Fruit fly (Drosophila melanogaster): ENCODE results near the gene kibra.

kibra gene

DNA sequence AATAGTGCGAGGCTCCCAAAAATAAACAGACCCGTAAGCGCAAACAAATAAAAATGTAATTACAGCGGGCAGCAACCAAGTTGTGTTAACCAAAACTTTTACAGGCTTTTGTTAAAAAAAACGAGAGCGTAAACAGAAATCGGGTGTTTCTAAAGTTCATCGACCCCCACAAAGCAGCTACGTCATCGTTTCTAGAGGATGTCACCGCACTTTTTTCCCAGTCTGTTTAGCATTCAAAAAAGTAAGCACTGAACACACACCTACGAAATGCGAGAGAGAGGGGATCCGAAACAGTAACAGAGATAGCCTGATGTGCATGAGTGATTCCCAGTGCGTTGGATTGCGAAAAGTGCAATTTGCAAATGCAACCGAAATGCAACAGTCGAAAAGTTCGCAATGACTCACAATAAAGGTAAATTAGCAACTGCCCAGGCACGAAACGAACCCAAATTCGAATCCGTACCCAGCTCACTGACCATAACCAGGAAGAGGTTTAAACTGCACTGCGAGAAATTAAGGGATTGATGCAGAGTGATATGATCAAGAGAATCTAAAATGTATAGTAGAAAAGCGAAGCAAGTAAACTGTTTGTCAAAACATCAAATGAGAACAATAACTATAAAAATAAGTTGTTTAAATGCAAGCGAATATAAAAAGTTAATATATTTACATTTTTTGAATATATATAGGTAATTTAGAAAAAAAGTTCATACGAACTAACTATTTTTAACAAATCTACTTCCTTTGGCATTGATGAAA is 32.9 kb downstream of the kibra start:
- TF ChIP-seq CG15710 (tag; optimal IDR thresholded peaks at IDR 0.05) (peak; percentile 72), CG8159 (tag; optimal IDR thresholded peaks at IDR 0.05) (peak; percentile 56), rn (GFP tag; IDR thresholded peaks at IDR 0.05) (no peak), CG17806 (tag; optimal IDR thresholded peaks at IDR 0.05) (peak; percentile 39), Snoo (tag; optimal IDR thresholded peaks at IDR 0.05) (peak; percentile 47), CG8301 (tag; optimal IDR thresholded peaks at IDR 0.05) (peak; percentile 41), CG13204 (GFP tag; optimal IDR thresholded peaks at IDR 0.05) (no peak), gl (tag; optimal IDR thresholded peaks at IDR 0.05) (no peak), Pif1A (GFP tag; optimal IDR thresholded peaks at IDR 0.05) (peak; percentile 32), CG10348 (GFP tag; IDR thresholded peaks at IDR 0.05) (no peak), CG4496 (GFP tag; IDR thresholded peaks at IDR 0.05) (no peak), CG9948 (tag; optimal IDR thresholded peaks at IDR 0.05) (peak; percentile 67), Ets98B (GFP tag; IDR thresholded peaks at IDR 0.05) (no peak), fd96Ca (GFP tag; IDR thresholded peaks at IDR 0.05) (no peak), CG32121 (GFP tag; IDR thresholded peaks at IDR 0.05) (no peak), Pif1B (GFP tag; optimal IDR thresholded peaks at IDR 0.05) (peak; percentile 34), CG34367 (tag; optimal IDR thresholded peaks at IDR 0.05) (peak; percentile 50), D1 (tag; optimal IDR thresholded peaks at IDR 0.05) (no peak), EcR (GFP tag; optimal IDR thresholded peaks at IDR 0.05) (peak; percentile 79), CG12605 (GFP tag; IDR thresholded peaks at IDR 0.05) (no peak), CG14655 (GFP tag; optimal IDR thresholded peaks at IDR 0.05) (peak; percentile 76)

dm6 chr3R:14690065-14690464 is 34.0 kb downstream of the kibra start:
- peak; percentile 87 for TF ChIP-seq EcR (GFP tag; optimal IDR thresholded peaks at IDR 0.05)
- no peak for TF ChIP-seq Ets98B (GFP tag; IDR thresholded peaks at IDR 0.05)
- TF ChIP-seq D1 (tag; optimal IDR thresholded peaks at IDR 0.05): no peak
- no peak for TF ChIP-seq rn (GFP tag; IDR thresholded peaks at IDR 0.05)

dm6 chr3R:14687296-14687695 is 36.8 kb downstream of the kibra start:
- no peak for TF ChIP-seq gl (tag; optimal IDR thresholded peaks at IDR 0.05)
- TF ChIP-seq CG15710 (tag; optimal IDR thresholded peaks at IDR 0.05): no peak
- no peak for TF ChIP-seq D1 (tag; optimal IDR thresholded peaks at IDR 0.05)
- no peak for TF ChIP-seq CG32121 (GFP tag; IDR thresholded peaks at IDR 0.05)
- peak; percentile 58 for TF ChIP-seq EcR (GFP tag; optimal IDR thresholded peaks at IDR 0.05)
- no peak for TF ChIP-seq Snoo (tag; optimal IDR thresholded peaks at IDR 0.05)
- no peak for TF ChIP-seq Pif1B (GFP tag; optimal IDR thresholded peaks at IDR 0.05)
- no peak for TF ChIP-seq CG13204 (GFP tag; optimal IDR thresholded peaks at IDR 0.05)

DNA sequence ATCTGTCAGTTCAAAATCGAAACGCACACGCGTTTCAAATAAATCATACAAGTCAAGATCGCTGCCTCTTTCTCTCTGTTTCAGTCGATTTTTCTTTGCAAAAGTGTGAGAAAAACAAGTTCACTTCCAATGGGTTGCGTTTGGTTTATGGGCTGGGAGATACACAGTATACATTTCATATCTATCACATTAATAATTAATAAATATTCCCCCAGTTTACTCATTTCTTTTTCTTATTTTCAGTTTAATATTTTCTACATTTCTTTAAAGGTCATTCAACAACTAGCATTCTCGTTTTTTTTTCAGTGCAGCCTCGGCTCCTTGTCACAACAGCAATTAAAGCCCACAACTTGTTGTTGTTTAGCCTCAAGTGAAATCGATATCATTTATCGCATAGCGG is 40.1 kb downstream of the kibra start:
- TF ChIP-seq D1 (tag; optimal IDR thresholded peaks at IDR 0.05) (no peak), fd96Ca (GFP tag; IDR thresholded peaks at IDR 0.05) (peak; percentile 79), Snoo (tag; optimal IDR thresholded peaks at IDR 0.05) (no peak), CG9948 (tag; optimal IDR thresholded peaks at IDR 0.05) (peak; percentile 55), gl (tag; optimal IDR thresholded peaks at IDR 0.05) (no peak), CG4496 (GFP tag; IDR thresholded peaks at IDR 0.05) (peak; percentile 86), CG14655 (GFP tag; optimal IDR thresholded peaks at IDR 0.05) (peak; percentile 72), CG32121 (GFP tag; IDR thresholded peaks at IDR 0.05) (peak; percentile 86), Pif1A (GFP tag; optimal IDR thresholded peaks at IDR 0.05) (peak; percentile 86), CG12605 (GFP tag; IDR thresholded peaks at IDR 0.05) (peak; percentile 77; the same call in 1 of the 2 replicates), CG17806 (tag; optimal IDR thresholded peaks at IDR 0.05) (peak; percentile 40), CG13204 (GFP tag; optimal IDR thresholded peaks at IDR 0.05) (no peak), Ets98B (GFP tag; IDR thresholded peaks at IDR 0.05) (peak; percentile 91), Pif1B (GFP tag; optimal IDR thresholded peaks at IDR 0.05) (peak; percentile 84), CG10348 (GFP tag; IDR thresholded peaks at IDR 0.05) (no peak), EcR (GFP tag; optimal IDR thresholded peaks at IDR 0.05) (no peak), CG8301 (tag; optimal IDR thresholded peaks at IDR 0.05) (peak; percentile 68), CG34367 (tag; optimal IDR thresholded peaks at IDR 0.05) (no peak), CG15710 (tag; optimal IDR thresholded peaks at IDR 0.05) (peak; percentile 36), rn (GFP tag; IDR thresholded peaks at IDR 0.05) (peak; percentile 57; the same call in 1 of the 2 replicates), CG8159 (tag; optimal IDR thresholded peaks at IDR 0.05) (peak; percentile 26)

dm6 chr3R:14680112-14680665 is 43.9 kb downstream of the kibra start:
- TF ChIP-seq CG8159 (tag; optimal IDR thresholded peaks at IDR 0.05) (peak; percentile 24), CG10348 (GFP tag; IDR thresholded peaks at IDR 0.05) (no peak), Pif1B (GFP tag; optimal IDR thresholded peaks at IDR 0.05) (peak; percentile 52), rn (GFP tag; IDR thresholded peaks at IDR 0.05) (no peak), Pif1A (GFP tag; optimal IDR thresholded peaks at IDR 0.05) (peak; percentile 53), EcR (GFP tag; optimal IDR thresholded peaks at IDR 0.05) (peak; percentile 31), CG9948 (tag; optimal IDR thresholded peaks at IDR 0.05) (no peak), CG13204 (GFP tag; optimal IDR thresholded peaks at IDR 0.05) (no peak), CG12605 (GFP tag; IDR thresholded peaks at IDR 0.05) (no peak), Ets98B (GFP tag; IDR thresholded peaks at IDR 0.05) (no peak; the same call in 1 of the 2 replicates), fd96Ca (GFP tag; IDR thresholded peaks at IDR 0.05) (peak; percentile 57; the same call in 1 of the 3 replicates), CG34367 (tag; optimal IDR thresholded peaks at IDR 0.05) (no peak), CG32121 (GFP tag; IDR thresholded peaks at IDR 0.05) (no peak), CG4496 (GFP tag; IDR thresholded peaks at IDR 0.05) (peak; percentile 22; the same call in 1 of the 3 replicates), CG8301 (tag; optimal IDR thresholded peaks at IDR 0.05) (no peak), gl (tag; optimal IDR thresholded peaks at IDR 0.05) (no peak), CG15710 (tag; optimal IDR thresholded peaks at IDR 0.05) (peak; percentile 3), Snoo (tag; optimal IDR thresholded peaks at IDR 0.05) (peak; percentile 25), CG14655 (GFP tag; optimal IDR thresholded peaks at IDR 0.05) (peak; percentile 16), D1 (tag; optimal IDR thresholded peaks at IDR 0.05) (no peak), CG17806 (tag; optimal IDR thresholded peaks at IDR 0.05) (no peak)
